Worm (Caenorhabditis elegans): Measurements from ENCODE around the gene erd-2.1.

DNA sequence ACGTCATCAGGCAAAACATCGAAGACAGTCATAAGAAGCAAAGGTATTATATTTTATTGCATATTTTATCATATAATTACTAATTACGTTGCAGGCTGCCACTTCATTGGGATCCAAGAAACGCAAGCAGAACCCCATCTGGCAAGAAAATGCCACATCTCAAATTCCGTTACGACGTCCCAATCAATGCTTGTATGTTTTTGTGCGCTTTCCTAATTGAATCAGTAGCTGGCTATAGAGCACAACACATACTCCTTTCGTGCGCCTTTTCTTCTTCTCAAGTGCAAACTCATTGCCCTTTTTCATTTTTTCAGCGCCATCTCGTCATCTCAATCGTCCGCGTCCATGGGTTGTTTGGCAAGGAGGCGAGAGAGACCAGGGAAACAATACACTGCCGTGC is 7.7 kb downstream of the erd-2.1 start:
- TF ChIP-seq nhr-90 (tag; optimal IDR thresholded peaks at IDR 0.05): no peak
- TF ChIP-seq Y79H2A.3 (GFP tag; conservative IDR thresholded peaks at IDR 0.05): no peak
- TF ChIP-seq pha-4 (tag; optimal IDR thresholded peaks at IDR 0.05): no peak
- TF ChIP-seq ccch-3 (GFP tag; optimal IDR thresholded peaks at IDR 0.05): no peak
